Worm (Caenorhabditis elegans) whole organism, L4/young adult: ENCODE results near the gene F26A1.4.

ENCODE experiments used
- W03F9.2 ChIP-seq: fragments of 150-350 bp; optimal IDR thresholded peaks from 2 replicates; lab custom pipeline; 2014; ENCODE audit warnings: missing biosample characterization, missing genetic modification characterization
- dao-5 ChIP-seq: sonication (generic microtip); optimal IDR thresholded peaks from 2 replicates; lab custom pipeline; 2016; ENCODE audit warnings: missing genotype, missing genetic modification characterization, moderate library complexity, missing compliant biosample characterization
- him-1 ChIP-seq: sonication (generic microtip); optimal IDR thresholded peaks from 2 replicates; lab custom pipeline; 2016; ENCODE audit warnings: missing genotype, missing genetic modification reagents, missing genetic modification characterization, missing compliant biosample characterization

F26A1.4 gene

DNA sequence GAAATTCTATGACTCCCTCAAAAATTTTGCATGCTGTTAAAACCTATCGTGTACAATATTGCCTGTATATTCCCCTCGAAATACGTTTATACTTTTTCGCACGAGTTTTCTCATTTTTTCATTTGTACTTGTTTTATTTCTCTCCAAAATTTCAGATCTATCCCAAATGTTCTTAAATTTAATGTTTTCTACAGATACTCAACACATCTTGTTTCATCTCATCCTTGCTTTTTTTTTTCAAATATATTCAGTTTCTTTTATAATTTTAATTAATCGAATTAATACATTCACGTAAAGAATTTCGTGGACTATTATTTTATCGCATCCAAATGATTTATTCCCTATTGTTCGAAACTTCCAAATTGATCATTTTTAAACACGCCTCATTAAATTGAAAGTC, 37.6 kb downstream of the F26A1.4 start, which contains the start of gene C35D10.8:
C35D10.8 (plus strand) TSS at position 301 of the 400 bp plus-strand sequence.
- no peak for TF ChIP-seq him-1 (tag; lab: Kevin White, UChicago)
- no peak for TF ChIP-seq W03F9.2 (tag; lab: Kevin White, UChicago)
- TF ChIP-seq dao-5 (tag; lab: Kevin White, UChicago) = no peak

DNA sequence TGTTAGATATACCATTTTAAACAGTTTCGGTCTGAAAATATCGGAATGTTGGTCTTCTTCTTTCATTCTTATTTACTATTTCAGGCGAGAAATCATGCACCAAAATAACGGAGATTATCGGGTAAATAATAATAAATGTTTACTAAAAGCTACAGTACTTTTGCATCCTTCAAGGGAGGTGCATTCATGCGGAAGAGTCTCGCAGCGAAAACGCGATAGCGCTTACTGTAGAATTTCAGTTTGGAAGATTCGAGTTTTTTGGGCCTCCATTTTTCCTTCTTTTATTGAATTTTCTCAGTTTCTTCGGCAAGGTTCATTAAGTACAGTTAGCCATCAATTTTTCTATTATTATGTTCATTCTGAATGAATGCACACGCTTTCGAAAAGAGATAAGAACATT, 38.8 kb downstream of the F26A1.4 start, which contains the start of gene C35D10.7:
C35D10.7 (plus strand) TSS at position 85 of the 400 bp plus-strand sequence.
- TF ChIP-seq dao-5 (tag; lab: Kevin White, UChicago) (no peak), W03F9.2 (tag; lab: Kevin White, UChicago) (no peak), him-1 (tag; lab: Kevin White, UChicago) (no peak)

DNA sequence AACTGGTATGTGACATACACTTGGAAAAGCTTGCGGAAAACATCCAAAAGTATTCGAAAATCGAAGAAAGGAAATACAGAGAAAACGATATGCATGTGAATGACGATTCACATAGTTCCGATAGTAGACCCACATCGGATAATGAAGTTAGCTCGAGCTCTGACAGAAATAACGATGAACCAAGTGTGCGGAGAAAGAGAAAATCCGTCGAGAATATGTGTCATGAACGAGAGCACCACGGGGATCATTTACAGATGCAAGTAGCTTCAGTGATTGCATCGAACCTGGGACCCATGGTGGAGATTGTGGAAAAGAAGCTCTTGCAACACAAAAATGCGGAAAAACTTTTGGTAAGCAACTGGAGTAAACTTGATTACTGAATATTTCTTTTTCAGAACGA, 39.7 kb downstream of the F26A1.4 start:
- TF ChIP-seq dao-5 (tag; lab: Kevin White, UChicago) (no peak), W03F9.2 (tag; lab: Kevin White, UChicago) (no peak), him-1 (tag; lab: Kevin White, UChicago) (no peak)

DNA sequence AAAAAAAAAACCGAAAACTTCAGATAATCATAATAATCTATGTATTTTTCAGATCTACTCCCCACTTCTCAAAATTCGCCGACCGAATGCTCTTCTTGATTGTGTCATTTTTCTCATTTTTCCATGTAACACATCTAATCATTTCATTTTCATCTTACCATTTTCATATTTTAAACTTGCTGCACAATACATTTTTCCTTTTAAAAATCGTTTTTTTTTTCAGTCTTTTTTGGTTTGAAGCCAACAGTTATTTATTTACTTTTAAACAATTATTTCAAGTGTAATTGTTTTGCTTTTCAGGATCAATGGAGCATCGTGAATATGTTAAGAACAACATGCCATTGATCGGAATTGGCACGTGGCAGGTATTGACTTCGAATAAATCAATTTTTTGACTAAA, 41.7 kb downstream of the F26A1.4 start, which contains the start of gene C35D10.6:
C35D10.6 (plus strand) TSS at position 301 of the 400 bp plus-strand sequence.
- no peak for TF ChIP-seq him-1 (tag; lab: Kevin White, UChicago)
- no peak for TF ChIP-seq W03F9.2 (tag; lab: Kevin White, UChicago)
- no peak for TF ChIP-seq dao-5 (tag; lab: Kevin White, UChicago)

DNA sequence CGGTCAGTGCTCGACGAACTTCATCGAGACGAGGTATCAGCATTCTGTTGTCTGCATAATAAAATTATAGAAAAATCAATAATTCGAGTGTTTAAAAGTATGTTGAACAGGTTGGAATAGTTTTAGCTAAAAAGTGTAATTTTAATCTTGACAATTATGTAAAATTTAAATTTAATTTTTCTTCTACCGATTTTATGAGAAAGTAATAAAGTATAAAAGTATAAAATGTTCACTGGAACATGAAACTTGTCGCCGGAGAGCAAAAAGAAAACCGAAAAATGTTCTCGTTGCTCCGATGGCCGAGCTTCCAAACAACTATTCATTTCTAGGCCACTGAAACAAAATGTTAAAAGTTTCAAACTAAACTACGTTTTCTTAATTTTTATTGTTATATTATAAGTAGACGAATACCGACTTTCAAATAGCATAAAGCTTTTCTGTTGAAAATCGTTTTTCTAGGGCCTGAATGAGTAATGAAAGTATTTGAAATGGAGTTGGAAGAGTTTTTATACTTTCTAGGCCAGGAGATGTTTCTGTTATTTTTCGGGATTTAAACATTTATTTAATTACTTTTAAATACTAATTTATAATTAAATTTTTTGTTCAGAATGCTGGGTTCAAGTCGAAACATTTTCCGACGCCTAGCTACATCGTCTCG, 44.5 kb downstream of the F26A1.4 start, which contains the start of the genes C35D10.10 and C35D10.5:
C35D10.10 (minus strand) TSS at position 51 of the 658 bp plus-strand sequence.
C35D10.5 (plus strand) TSS at position 608 of the 658 bp plus-strand sequence.
- TF ChIP-seq W03F9.2 (tag; lab: Kevin White, UChicago) = no peak
- no peak for TF ChIP-seq dao-5 (tag; lab: Kevin White, UChicago)
- TF ChIP-seq him-1 (tag; lab: Kevin White, UChicago) = no peak

DNA sequence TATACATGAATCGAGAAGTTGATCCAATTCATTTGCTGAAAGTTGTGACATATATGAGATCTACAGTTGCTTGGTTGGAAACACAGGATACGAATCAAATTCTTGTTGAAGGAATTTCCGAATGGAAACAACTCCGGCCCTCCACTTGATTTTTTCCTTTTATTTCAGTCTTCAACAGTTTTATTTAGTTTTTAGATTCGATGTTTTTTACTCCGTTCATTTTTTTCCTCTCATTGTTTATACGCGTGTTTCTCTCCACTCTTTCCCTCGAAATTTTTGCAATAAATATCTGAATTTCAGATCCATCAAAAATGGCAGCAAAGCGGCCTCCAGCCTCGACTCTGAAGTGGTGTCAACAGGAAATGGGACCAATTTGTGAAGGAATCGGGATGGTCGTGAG, 45.8 kb downstream of the F26A1.4 start, which contains the start of gene coq-8:
coq-8 (plus strand) TSS at position 301 of the 400 bp plus-strand sequence.
- TF ChIP-seq him-1 (tag; lab: Kevin White, UChicago) = no peak
- no peak for TF ChIP-seq W03F9.2 (tag; lab: Kevin White, UChicago)
- no peak for TF ChIP-seq dao-5 (tag; lab: Kevin White, UChicago)

DNA sequence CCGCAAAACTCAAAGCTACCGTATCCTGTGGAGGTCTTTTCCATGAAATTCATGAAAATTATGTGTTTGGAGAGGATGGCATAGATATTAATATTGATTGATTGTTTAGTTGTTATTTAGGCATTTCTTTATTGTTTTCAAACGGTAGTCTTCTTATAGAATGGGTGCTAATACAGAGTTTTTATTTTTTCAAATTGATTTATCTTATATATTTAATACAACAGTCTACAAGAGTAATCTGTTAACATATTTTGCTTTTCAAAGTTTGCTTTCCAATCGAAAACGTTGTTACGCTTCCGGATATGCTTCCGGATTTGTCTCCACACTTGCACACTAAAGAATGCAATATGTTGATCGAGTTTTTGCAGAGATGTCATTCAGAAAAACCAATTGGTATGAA, 49.4 kb downstream of the F26A1.4 start, which contains the start of gene C35D10.17:
C35D10.17 (plus strand) TSS at position 301 of the 400 bp plus-strand sequence.
- TF ChIP-seq dao-5 (tag; lab: Kevin White, UChicago) (no peak), him-1 (tag; lab: Kevin White, UChicago) (no peak), W03F9.2 (tag; lab: Kevin White, UChicago) (no peak)

DNA sequence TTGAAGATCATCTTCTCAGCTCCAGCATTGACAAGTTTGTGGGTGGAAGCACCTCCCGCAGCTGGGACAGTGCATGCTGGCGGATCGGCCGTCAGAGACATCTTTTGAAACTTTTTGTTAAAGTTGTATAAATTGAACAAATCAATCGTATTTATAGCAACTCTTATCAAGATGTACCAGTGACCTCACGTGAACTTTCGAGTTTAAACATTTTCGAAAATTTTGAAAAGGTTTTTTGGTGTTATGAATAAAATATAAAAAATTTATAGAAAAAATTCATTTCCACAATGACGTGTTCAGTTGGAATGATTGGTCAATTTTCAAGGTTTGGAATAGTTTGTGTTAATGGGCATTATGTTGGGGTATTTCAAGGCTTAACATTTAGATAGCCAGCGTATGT, 51.3 kb downstream of the F26A1.4 start, which contains the start of the genes msd-4 and C35D10.3:
msd-4 (minus strand) TSS at position 101 of the 400 bp plus-strand sequence.
C35D10.3 (plus strand) TSS at position 279 of the 400 bp plus-strand sequence.
- no peak for TF ChIP-seq dao-5 (tag; lab: Kevin White, UChicago)
- no peak for TF ChIP-seq him-1 (tag; lab: Kevin White, UChicago)
- no peak for TF ChIP-seq W03F9.2 (tag; lab: Kevin White, UChicago)
